Worm (Caenorhabditis elegans) whole organism, late embryonic: Measurements from ENCODE around the gene snpc-1.3.

ENCODE experiments used
- C08G9.2 ChIP-seq: sonication (generic microtip); optimal IDR thresholded peaks from 2 replicates; lab custom pipeline; 2016; ENCODE audit warnings: mild to moderate bottlenecking, missing genetic modification characterization, moderate library complexity, missing compliant biosample characterization
- Y22D7AL.16 ChIP-seq: sonication (generic microtip); optimal IDR thresholded peaks from 2 replicates; lab custom pipeline; 2016; ENCODE audit warnings: missing genetic modification characterization, missing compliant biosample characterization
- ama-1 ChIP-seq: fragments of 150-350 bp; optimal IDR thresholded peaks from 2 replicates; lab custom pipeline; 2014
- ceh-18 ChIP-seq: sonication (generic microtip); optimal IDR thresholded peaks from 2 replicates; lab custom pipeline; 2016; ENCODE audit warnings: missing genetic modification characterization, missing compliant biosample characterization
- ceh-19 ChIP-seq: fragments of 200-800 bp; sonication (Bioruptor generic); optimal IDR thresholded peaks from 2 replicates; lab custom pipeline; 2018; ENCODE audit warnings: mild to moderate bottlenecking, missing genetic modification characterization, missing compliant biosample characterization
- ceh-2 ChIP-seq: sonication (generic microtip); optimal IDR thresholded peaks from 2 replicates; lab custom pipeline; 2016; ENCODE audit warnings: missing genotype, missing genetic modification characterization, missing compliant biosample characterization
- ceh-24 ChIP-seq: sonication (generic microtip); optimal IDR thresholded peaks from 2 replicates; lab custom pipeline; 2016; ENCODE audit warnings: mild to moderate bottlenecking, missing genetic modification characterization, missing compliant biosample characterization
- ceh-45 ChIP-seq: fragments of 200-800 bp; sonication (Bioruptor generic); IDR thresholded peaks from 2 replicates; pipeline ENCODE4 v1.3.6; 2022; ENCODE audit warnings: missing genetic modification reagents, missing genetic modification characterization, missing compliant biosample characterization
- ceh-48 ChIP-seq: sonication (generic microtip); optimal IDR thresholded peaks from 2 replicates; lab custom pipeline; 2016; ENCODE audit warnings: missing genetic modification characterization, inconsistent platforms, missing compliant biosample characterization
- ceh-6 ChIP-seq: fragments of 200-800 bp; sonication (Bioruptor generic); optimal IDR thresholded peaks from 2 replicates; lab custom pipeline; 2018; ENCODE audit warnings: mild to moderate bottlenecking, missing genetic modification characterization, missing compliant biosample characterization
- ceh-9 ChIP-seq: sonication (generic microtip); optimal IDR thresholded peaks from 2 replicates; lab custom pipeline; 2016; ENCODE audit warnings: mild to moderate bottlenecking, missing genetic modification characterization, inconsistent platforms, missing compliant biosample characterization
- che-1 ChIP-seq: sonication (generic microtip); optimal IDR thresholded peaks from 2 replicates; lab custom pipeline; 2016; ENCODE audit warnings: mild to moderate bottlenecking, missing genetic modification characterization, missing compliant biosample characterization
- dmd-4 ChIP-seq: sonication (generic microtip); optimal IDR thresholded peaks from 2 replicates; lab custom pipeline; 2016; ENCODE audit warnings: borderline replicate concordance, missing genetic modification characterization, missing compliant biosample characterization
- dve-1 ChIP-seq: sonication (generic microtip); optimal IDR thresholded peaks from 2 replicates; lab custom pipeline; 2017; ENCODE audit warnings: antibody characterized with exemption, mild to moderate bottlenecking, missing genetic modification characterization, missing compliant biosample characterization
- elt-2 ChIP-seq: sonication (generic microtip); optimal IDR thresholded peaks from 2 replicates; lab custom pipeline; 2016; ENCODE audit warnings: missing genetic modification reagents, missing genetic modification characterization, missing compliant biosample characterization
- eyg-1 ChIP-seq: sonication (generic microtip); optimal IDR thresholded peaks from 2 replicates; lab custom pipeline; 2016; ENCODE audit warnings: missing genotype, missing genetic modification characterization, missing compliant biosample characterization
- hlh-15 ChIP-seq: sonication (generic microtip); optimal IDR thresholded peaks from 2 replicates; lab custom pipeline; 2016; ENCODE audit warnings: missing genetic modification characterization, missing compliant biosample characterization
- hlh-30 ChIP-seq: sonication (generic microtip); optimal IDR thresholded peaks from 2 replicates; lab custom pipeline; 2017; ENCODE audit warnings: antibody characterized with exemption, missing genetic modification characterization, missing compliant biosample characterization; ENCODE audit not compliant: insufficient read depth
- lim-6 ChIP-seq: sonication (generic microtip); optimal IDR thresholded peaks from 2 replicates; lab custom pipeline; 2016; ENCODE audit warnings: missing genetic modification characterization, missing compliant biosample characterization
- nfya-1 ChIP-seq: sonication (generic microtip); optimal IDR thresholded peaks from 2 replicates; lab custom pipeline; 2017; ENCODE audit warnings: missing genetic modification characterization, mild to moderate bottlenecking, missing compliant biosample characterization, antibody characterized with exemption, moderate library complexity
- nhr-11 ChIP-seq: fragments of 150-350 bp; optimal IDR thresholded peaks from 2 replicates; lab custom pipeline; 2014; ENCODE audit warnings: missing biosample characterization, missing genetic modification characterization
- npax-4 ChIP-seq: sonication (generic microtip); optimal IDR thresholded peaks from 2 replicates; lab custom pipeline; 2016; ENCODE audit warnings: missing genetic modification characterization, missing compliant biosample characterization
- odd-2 ChIP-seq: sonication (generic microtip); optimal IDR thresholded peaks from 2 replicates; lab custom pipeline; 2017; ENCODE audit warnings: antibody characterized with exemption, mild to moderate bottlenecking, missing genetic modification characterization, missing compliant biosample characterization
- sdc-2 ChIP-seq: sonication (generic microtip); optimal IDR thresholded peaks from 2 replicates; lab custom pipeline; 2016; ENCODE audit warnings: missing genotype, missing genetic modification characterization, missing compliant biosample characterization
- sox-4 ChIP-seq: sonication (generic microtip); optimal IDR thresholded peaks from 2 replicates; lab custom pipeline; 2017; ENCODE audit warnings: mild to moderate bottlenecking, missing genetic modification characterization, inconsistent platforms, missing compliant biosample characterization
- syd-9 ChIP-seq: sonication (generic microtip); optimal IDR thresholded peaks from 2 replicates; lab custom pipeline; 2016; ENCODE audit warnings: mild to moderate bottlenecking, missing genetic modification characterization, moderate library complexity, missing compliant biosample characterization
- tbx-7 ChIP-seq: sonication (generic microtip); optimal IDR thresholded peaks from 2 replicates; lab custom pipeline; 2016; ENCODE audit warnings: missing genotype, missing genetic modification characterization, missing compliant biosample characterization
- ttx-3 ChIP-seq: sonication (generic microtip); optimal IDR thresholded peaks from 2 replicates; lab custom pipeline; 2016; ENCODE audit warnings: missing genetic modification reagents, missing genetic modification characterization, missing compliant biosample characterization
- unc-3 ChIP-seq, 2 experiments: fragments of 200-800 bp in 1 of 2; sonication (Bioruptor generic) in 1 of 2; sonication (generic microtip) in 1 of 2; conservative IDR thresholded peaks in 1 of 2; optimal IDR thresholded peaks in 1 of 2; 2 replicates each; pipeline versions ENCODE4 v1.3.6 to Lab custom; 2016 to 2022; ENCODE audit warnings: missing compliant biosample characterization in 2 of 2, missing genetic modification characterization in 2 of 2, missing genetic modification reagents in 1 of 2
- unc-55 ChIP-seq: sonication (generic microtip); optimal IDR thresholded peaks from 2 replicates; lab custom pipeline; 2017; ENCODE audit warnings: missing biosample characterization, missing genetic modification reagents, missing genetic modification characterization
- zip-5 ChIP-seq: sonication (generic microtip); optimal IDR thresholded peaks from 2 replicates; lab custom pipeline; 2016; ENCODE audit warnings: missing genetic modification characterization, missing compliant biosample characterization
- ztf-16 ChIP-seq: sonication (generic microtip); optimal IDR thresholded peaks from 2 replicates; lab custom pipeline; 2017; ENCODE audit warnings: missing genetic modification characterization, missing compliant biosample characterization

Gene snpc-1.3

ce11 chrV:5459806-5460205, 20.8 kb upstream of the snpc-1.3 start, which contains the start of gene ZC317.2:
ZC317.2 (plus strand) TSS chrV:5460106.
- TF ChIP-seq elt-2 (tag; lab: Kevin White, UChicago) (no peak), sox-4 (tag; lab: Kevin White, UChicago) (no peak), nfya-1 (tag; lab: Kevin White, UChicago) (no peak), eyg-1 (tag; lab: Kevin White, UChicago) (no peak), C08G9.2 (tag; lab: Kevin White, UChicago) (no peak), ceh-48 (tag; lab: Kevin White, UChicago) (no peak), ttx-3 (tag; lab: Kevin White, UChicago) (no peak), zip-5 (tag; lab: Kevin White, UChicago) (no peak), ceh-24 (tag; lab: Kevin White, UChicago) (no peak), unc-55 (GFP tag; lab: Kevin White, UChicago) (no peak), syd-9 (tag; lab: Kevin White, UChicago) (no peak), ceh-2 (tag; lab: Kevin White, UChicago) (no peak), dmd-4 (tag; lab: Kevin White, UChicago) (no peak), ceh-19 (GFP tag; lab: Kevin White, UChicago) (no peak)
- TF ChIP-seq, all 69 proteins: peak for 0

DNA sequence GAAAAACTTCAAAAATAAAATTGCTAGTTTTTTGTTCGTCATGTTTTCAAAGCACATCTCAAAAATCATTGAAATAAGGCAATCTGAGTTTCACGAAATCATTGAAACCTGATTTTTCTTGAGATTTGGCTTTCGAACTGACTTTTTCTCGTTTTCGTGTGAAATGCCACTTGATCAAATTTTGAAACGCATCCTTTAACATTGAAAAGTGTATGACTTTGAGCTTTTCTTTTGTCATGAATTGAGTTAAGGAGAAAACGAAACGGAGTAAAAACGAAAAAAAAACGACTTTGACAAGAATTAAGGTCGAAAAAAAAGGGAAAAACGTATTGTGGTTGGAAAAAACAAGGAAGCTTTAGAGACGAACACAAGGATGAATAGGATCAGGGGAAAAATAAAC, 16.0 kb upstream of the snpc-1.3 start:
- no peak for TF ChIP-seq ceh-18 (tag; lab: Kevin White, UChicago)
- TF ChIP-seq ceh-2 (tag; lab: Kevin White, UChicago): no peak
- no peak for TF ChIP-seq dve-1 (tag; lab: Kevin White, UChicago)
- no peak for TF ChIP-seq npax-4 (tag; lab: Kevin White, UChicago)
- TF ChIP-seq hlh-15: no peak
- no peak for TF ChIP-seq sdc-2 (tag; lab: Kevin White, UChicago)
- no peak for TF ChIP-seq unc-3 (GFP tag; conservative IDR thresholded peaks at IDR 0.05; lab: Robert Waterston, UW)
- no peak for TF ChIP-seq unc-3 (tag; optimal IDR thresholded peaks at IDR 0.05; lab: Kevin White, UChicago)
- no peak for TF ChIP-seq nhr-11
- TF ChIP-seq Y22D7AL.16 (tag; lab: Kevin White, UChicago): no peak
- TF ChIP-seq lim-6 (tag; lab: Kevin White, UChicago): no peak
- TF ChIP-seq odd-2 (tag; lab: Kevin White, UChicago): no peak
- TF ChIP-seq tbx-7 (tag; lab: Kevin White, UChicago): no peak
- TF ChIP-seq ceh-45 (GFP tag; lab: Robert Waterston, UW): no peak
- TF ChIP-seq hlh-30 (tag; lab: Kevin White, UChicago): no peak
- no peak for TF ChIP-seq ceh-6 (GFP tag; lab: Kevin White, UChicago)
- no peak for TF ChIP-seq unc-55 (GFP tag; lab: Kevin White, UChicago)
- no peak for TF ChIP-seq ceh-24 (tag; lab: Kevin White, UChicago)
- no peak for TF ChIP-seq elt-2 (tag; lab: Kevin White, UChicago)
- TF ChIP-seq ztf-16 (tag; lab: Kevin White, UChicago): no peak
- TF ChIP-seq eyg-1 (tag; lab: Kevin White, UChicago): no peak

DNA sequence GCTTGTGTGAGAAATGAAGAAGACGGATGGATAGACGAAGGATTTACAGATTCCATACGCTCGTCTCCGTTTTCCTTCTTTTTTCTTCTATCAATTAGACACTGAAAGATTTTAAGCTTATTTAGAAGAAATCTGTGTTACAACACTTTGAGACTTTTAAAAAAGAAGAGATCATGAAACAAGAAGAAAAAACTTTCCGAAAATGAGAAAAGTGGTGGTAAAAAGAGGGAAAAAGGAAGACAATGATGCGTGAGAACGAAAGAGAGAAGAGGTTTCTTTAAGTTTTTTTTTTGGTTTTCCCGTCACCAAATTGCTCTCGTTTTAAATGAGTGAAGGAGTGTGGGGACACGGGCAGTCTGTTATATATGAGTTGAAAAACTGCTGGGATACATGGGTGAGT, 14.6 kb upstream of the snpc-1.3 start, which contains the start of gene glc-3:
glc-3 (minus strand) TSS at position 101 of the 400 bp plus-strand sequence.
- TF ChIP-seq ceh-9 (tag; lab: Kevin White, UChicago): no peak
- no peak for TF ChIP-seq ama-1 (lab: Kevin White, UChicago)
- no peak for TF ChIP-seq ztf-16 (tag; lab: Kevin White, UChicago)
- no peak for TF ChIP-seq che-1
- no peak for TF ChIP-seq unc-55 (GFP tag; lab: Kevin White, UChicago)
- TF ChIP-seq, all 69 proteins: peak for 0

DNA sequence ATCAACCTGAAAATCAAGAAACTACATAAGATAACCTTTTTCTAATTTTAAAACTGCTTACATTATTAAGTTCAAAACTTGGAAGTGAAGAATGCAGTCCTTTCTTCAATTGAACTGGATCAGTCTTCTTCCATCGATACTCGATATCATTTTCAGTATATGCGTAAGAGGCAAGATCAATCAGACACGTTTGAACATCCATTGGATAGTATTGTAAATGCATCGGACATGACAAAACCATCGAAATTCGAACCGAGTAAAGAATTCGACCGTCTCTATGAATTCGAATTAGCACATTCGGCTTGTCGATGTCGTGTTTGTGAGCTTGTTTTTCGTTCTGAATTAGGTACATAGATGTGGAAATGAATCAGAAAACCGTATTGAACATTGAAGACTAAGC, 11.8 kb upstream of the snpc-1.3 start:
- TF ChIP-seq ceh-9 (tag; lab: Kevin White, UChicago) (no peak), sdc-2 (tag; lab: Kevin White, UChicago) (no peak)

- TF ChIP-seq sox-4 (tag; lab: Kevin White, UChicago): no peak
These were observed 8.1 kb upstream of the snpc-1.3 start for ce11 chrV:5447057-5447456.
